Worm (Caenorhabditis elegans): ENCODE results near the gene Y113G7B.15.

Gene Y113G7B.15

ce11 chrV:20241243-20241862 lies 7.7 kb upstream of the Y113G7B.15 start:
- no peak for TF ChIP-seq tbx-2 (tag; optimal IDR thresholded peaks at IDR 0.05)
- no peak for TF ChIP-seq mdl-1 (tag; optimal IDR thresholded peaks at IDR 0.05)
- no peak for TF ChIP-seq ztf-11 (tag; optimal IDR thresholded peaks at IDR 0.05)
- no peak for TF ChIP-seq ZK546.5 (tag; optimal IDR thresholded peaks at IDR 0.05)
- no peak for TF ChIP-seq lin-15B (tag; optimal IDR thresholded peaks at IDR 0.05)
- TF ChIP-seq aly-2 (tag; optimal IDR thresholded peaks at IDR 0.05) = no peak
- TF ChIP-seq egl-27 (tag; optimal IDR thresholded peaks at IDR 0.05) = no peak
- no peak for TF ChIP-seq fkh-10 (GFP tag; optimal IDR thresholded peaks at IDR 0.05)
- no peak for TF ChIP-seq ceh-16 (tag; optimal IDR thresholded peaks at IDR 0.05)
- TF ChIP-seq nhr-25 (tag; optimal IDR thresholded peaks at IDR 0.05) = no peak
- TF ChIP-seq hmg-11 (tag; optimal IDR thresholded peaks at IDR 0.05) = no peak
- no peak for TF ChIP-seq nhr-237 (tag; optimal IDR thresholded peaks at IDR 0.05)
- TF ChIP-seq nfya-1 (tag; optimal IDR thresholded peaks at IDR 0.05; ENCODE audit: insufficient read depth) = no peak
- no peak for TF ChIP-seq ceh-28 (tag; optimal IDR thresholded peaks at IDR 0.05)
- no peak for TF ChIP-seq zag-1 (tag; optimal IDR thresholded peaks at IDR 0.05)
- TF ChIP-seq ceh-82 (tag; optimal IDR thresholded peaks at IDR 0.05) = no peak
- TF ChIP-seq lin-39 (tag; optimal IDR thresholded peaks at IDR 0.05) = no peak

- TF ChIP-seq nhr-28 (tag; optimal IDR thresholded peaks at IDR 0.05) (no peak), nhr-67 (tag; optimal IDR thresholded peaks at IDR 0.05) (no peak), hmg-11 (tag; optimal IDR thresholded peaks at IDR 0.05) (no peak), ceh-9 (tag; optimal IDR thresholded peaks at IDR 0.05) (no peak), skn-1 (tag; optimal IDR thresholded peaks at IDR 0.05) (no peak), sea-2 (GFP tag; optimal IDR thresholded peaks at IDR 0.05) (no peak), jun-1 (tag; optimal IDR thresholded peaks at IDR 0.05) (no peak), pqm-1 (tag; optimal IDR thresholded peaks at IDR 0.05) (no peak), egl-27 (tag; optimal IDR thresholded peaks at IDR 0.05) (no peak), nhr-76 (tag; optimal IDR thresholded peaks at IDR 0.05) (no peak), elt-3 (tag; optimal IDR thresholded peaks at IDR 0.05) (no peak), lin-15B (tag; optimal IDR thresholded peaks at IDR 0.05) (no peak), ama-1 (optimal IDR thresholded peaks at IDR 0.05) (no peak), ztf-4 (tag; optimal IDR thresholded peaks at IDR 0.05) (no peak), R02D3.7 (tag; optimal IDR thresholded peaks at IDR 0.05) (no peak)
These were observed 3.8 kb upstream of the Y113G7B.15 start, which contains the start of gene sld-5 for ce11 chrV:20237429-20237828. sld-5 (minus strand) TSS chrV:20237745.

- TF ChIP-seq unc-62 (GFP tag; optimal IDR thresholded peaks at IDR 0.05) = no peak
- TF ChIP-seq fos-1 (tag; optimal IDR thresholded peaks at IDR 0.05) = no peak
These were observed 1.6 kb upstream of the Y113G7B.15 start for ce11 chrV:20235231-20235630.

ce11 chrV:20234439-20234838 lies 796 bp upstream of the Y113G7B.15 start:
- TF ChIP-seq lin-39 (tag; optimal IDR thresholded peaks at IDR 0.05) = no peak
- TF ChIP-seq lsy-12 (tag; optimal IDR thresholded peaks at IDR 0.05) = no peak
- TF ChIP-seq nhr-77 (tag; optimal IDR thresholded peaks at IDR 0.05) = no peak
- TF ChIP-seq nhr-67 (tag; optimal IDR thresholded peaks at IDR 0.05) = no peak
- TF ChIP-seq nhr-43 (tag; optimal IDR thresholded peaks at IDR 0.05; ENCODE audit: poor library complexity, severe bottlenecking) = no peak
- no peak for TF ChIP-seq unc-62 (GFP tag; optimal IDR thresholded peaks at IDR 0.05)
- TF ChIP-seq jun-1 (tag; optimal IDR thresholded peaks at IDR 0.05) = no peak
- no peak for TF ChIP-seq ama-1 (optimal IDR thresholded peaks at IDR 0.05)
- TF ChIP-seq egl-27 (tag; optimal IDR thresholded peaks at IDR 0.05) = no peak
- no peak for TF ChIP-seq aly-2 (tag; optimal IDR thresholded peaks at IDR 0.05)
- no peak for TF ChIP-seq ztf-4 (tag; optimal IDR thresholded peaks at IDR 0.05)
- no peak for TF ChIP-seq ceh-9 (tag; optimal IDR thresholded peaks at IDR 0.05)
- no peak for TF ChIP-seq nhr-11 (tag; optimal IDR thresholded peaks at IDR 0.05)
- no peak for TF ChIP-seq fkh-10 (GFP tag; optimal IDR thresholded peaks at IDR 0.05)
- no peak for TF ChIP-seq zag-1 (tag; optimal IDR thresholded peaks at IDR 0.05)

- TF ChIP-seq sea-2 (GFP tag; optimal IDR thresholded peaks at IDR 0.05) (no peak), ceh-82 (tag; optimal IDR thresholded peaks at IDR 0.05) (no peak), pha-4 (tag; optimal IDR thresholded peaks at IDR 0.05) (peak; percentile 28), elt-2 (tag; optimal IDR thresholded peaks at IDR 0.05) (peak; percentile 76), elt-1 (tag; optimal IDR thresholded peaks at IDR 0.05) (no peak), egl-5 (tag; optimal IDR thresholded peaks at IDR 0.05) (no peak), mml-1 (tag; optimal IDR thresholded peaks at IDR 0.05) (no peak), pqm-1 (tag; optimal IDR thresholded peaks at IDR 0.05) (peak; percentile 15)
These were observed 8.3 kb downstream of the Y113G7B.15 start for ce11 chrV:20225312-20225711.
